Worm (Caenorhabditis elegans) whole organism, early embryonic: ENCODE measurements around the gene hpr-9.

Experiments
- B0310.2 ChIP-seq: sonication (generic microtip); optimal IDR thresholded peaks from 2 replicates; lab custom pipeline; 2016; ENCODE audit warnings: mild to moderate bottlenecking, missing genetic modification characterization, missing compliant biosample characterization
- F13C5.2 ChIP-seq: sonication (generic microtip); optimal IDR thresholded peaks from 2 replicates; lab custom pipeline; 2017; ENCODE audit warnings: mild to moderate bottlenecking, missing genetic modification characterization, inconsistent platforms, missing compliant biosample characterization
- aly-1 ChIP-seq: sonication (generic microtip); optimal IDR thresholded peaks from 2 replicates; lab custom pipeline; 2016; ENCODE audit warnings: missing genetic modification characterization, missing compliant biosample characterization
- ama-1 ChIP-seq: fragments of 150-350 bp; optimal IDR thresholded peaks from 2 replicates; lab custom pipeline; 2014
- ceh-13 ChIP-seq: fragments of 200-800 bp; sonication (Bioruptor generic); optimal IDR thresholded peaks from 2 replicates; lab custom pipeline; 2018; ENCODE audit warnings: mild to moderate bottlenecking, missing genetic modification characterization, missing compliant biosample characterization
- ceh-36 ChIP-seq: sonication (generic microtip); optimal IDR thresholded peaks from 2 replicates; lab custom pipeline; 2016; ENCODE audit warnings: missing genetic modification characterization, inconsistent platforms, missing compliant biosample characterization
- ets-7 ChIP-seq: sonication (generic microtip); optimal IDR thresholded peaks from 2 replicates; lab custom pipeline; 2016; ENCODE audit warnings: missing genotype, missing genetic modification characterization, missing compliant biosample characterization
- flt-1 ChIP-seq: fragments of 200-800 bp; sonication (Bioruptor generic); IDR thresholded peaks from 2 replicates; pipeline ENCODE4 v1.3.6; 2022; ENCODE audit warnings: missing genetic modification characterization, missing compliant biosample characterization
- hmbx-1 ChIP-seq: sonication (generic microtip); optimal IDR thresholded peaks from 2 replicates; lab custom pipeline; 2016; ENCODE audit warnings: mild to moderate bottlenecking, missing genetic modification characterization, missing compliant biosample characterization
- hmg-4 ChIP-seq: fragments of 200-800 bp; sonication (Bioruptor generic); optimal IDR thresholded peaks from 2 replicates; lab custom pipeline; 2018; ENCODE audit warnings: mild to moderate bottlenecking, missing genetic modification characterization, missing compliant biosample characterization
- hnd-1 ChIP-seq: sonication (generic microtip); optimal IDR thresholded peaks from 2 replicates; lab custom pipeline; 2016; ENCODE audit warnings: missing genetic modification characterization, missing compliant biosample characterization
- pes-1 ChIP-seq: fragments of 200-800 bp; sonication (Bioruptor generic); IDR thresholded peaks from 2 replicates; pipeline ENCODE4 v1.3.6; 2022; ENCODE audit warnings: missing genetic modification reagents, missing genetic modification characterization, missing compliant biosample characterization
- scrt-1 ChIP-seq: fragments of 200-800 bp; sonication (Bioruptor generic); IDR thresholded peaks from 2 replicates; pipeline ENCODE4 v1.3.6; 2022; ENCODE audit warnings: missing genetic modification characterization, missing compliant biosample characterization
- sea-1 ChIP-seq: fragments of 200-800 bp; sonication (Bioruptor generic); conservative IDR thresholded peaks from 2 replicates; pipeline ENCODE4 v1.3.6; 2022; ENCODE audit warnings: missing genetic modification characterization, missing compliant biosample characterization
- tbx-11 ChIP-seq: fragments of 200-800 bp; sonication (Bioruptor generic); IDR thresholded peaks from 2 replicates; pipeline ENCODE4 v1.3.6; 2022; ENCODE audit warnings: missing genetic modification characterization, missing compliant biosample characterization
- tbx-37 ChIP-seq: fragments of 200-800 bp; sonication (Bioruptor generic); conservative IDR thresholded peaks from 2 replicates; pipeline ENCODE4 v1.3.6; 2022; ENCODE audit warnings: missing genetic modification reagents, missing genetic modification characterization, missing compliant biosample characterization
- tra-4 ChIP-seq: sonication (generic microtip); optimal IDR thresholded peaks from 2 replicates; lab custom pipeline; 2017; ENCODE audit warnings: missing genetic modification characterization, missing compliant biosample characterization

The hpr-9 gene

ce11 chrIII:10621208-10621607 lies at the start of gene hpr-9, which contains the start of gene lron-10:
hpr-9 (plus strand) TSS chrIII:10621551.
lron-10 (minus strand) TSS chrIII:10621369.
- TF ChIP-seq pes-1 (0 out of 2 replicates have a peak, but pooled peaks have one; percentile 56), ceh-13 (no peak), tbx-37 (GFP tag; lab: Robert Waterston, UW) (peak; percentile 51; the same call in 1 of the 2 replicates)

ce11 chrIII:10575320-10575719 lies 46.0 kb upstream of the hpr-9 start, which contains the start of gene Y45F3A.4:
Y45F3A.4 (minus strand) TSS chrIII:10575420.
- TF ChIP-seq ama-1 (lab: Kevin White, UChicago) (no peak), ceh-36 (tag; lab: Kevin White, UChicago) (no peak), hnd-1 (tag; lab: Kevin White, UChicago) (no peak), flt-1 (GFP tag; lab: Robert Waterston, UW) (no peak), aly-1 (tag; lab: Kevin White, UChicago) (no peak), ceh-13 (no peak), tra-4 (no peak), ets-7 (tag; lab: Kevin White, UChicago) (no peak), tbx-11 (GFP tag; lab: Robert Waterston, UW) (no peak), pes-1 (no peak), hmg-4 (GFP tag; lab: Kevin White, UChicago) (no peak), tbx-37 (GFP tag; lab: Robert Waterston, UW) (no peak), scrt-1 (no peak), sea-1 (GFP tag; lab: Robert Waterston, UW) (no peak), hmbx-1 (tag; lab: Kevin White, UChicago) (no peak), B0310.2 (tag; lab: Kevin White, UChicago) (no peak)

- TF ChIP-seq ceh-36 (tag; lab: Kevin White, UChicago) = no peak
- no peak for TF ChIP-seq tbx-11 (GFP tag; lab: Robert Waterston, UW)
- no peak for TF ChIP-seq B0310.2 (tag; lab: Kevin White, UChicago)
- TF ChIP-seq aly-1 (tag; lab: Kevin White, UChicago) = no peak
- TF ChIP-seq ceh-13 = no peak
- TF ChIP-seq hmbx-1 (tag; lab: Kevin White, UChicago) = no peak
- TF ChIP-seq tra-4 = no peak
- no peak for TF ChIP-seq ama-1 (lab: Kevin White, UChicago)
- no peak for TF ChIP-seq hnd-1 (tag; lab: Kevin White, UChicago)
- no peak for TF ChIP-seq sea-1 (GFP tag; lab: Robert Waterston, UW)
- no peak for TF ChIP-seq ets-7 (tag; lab: Kevin White, UChicago)
- TF ChIP-seq pes-1 = no peak
- TF ChIP-seq tbx-37 (GFP tag; lab: Robert Waterston, UW) = no peak
- no peak for TF ChIP-seq scrt-1
- no peak for TF ChIP-seq F13C5.2 (tag; lab: Kevin White, UChicago)
- no peak for TF ChIP-seq hmg-4 (GFP tag; lab: Kevin White, UChicago)
- TF ChIP-seq flt-1 (GFP tag; lab: Robert Waterston, UW) = no peak
These were observed 43.6 kb upstream of the hpr-9 start for ce11 chrIII:10577782-10578181.

- TF ChIP-seq F13C5.2 (tag; lab: Kevin White, UChicago) (no peak), B0310.2 (tag; lab: Kevin White, UChicago) (no peak), ets-7 (tag; lab: Kevin White, UChicago) (no peak), ceh-13 (no peak), aly-1 (tag; lab: Kevin White, UChicago) (no peak), tra-4 (no peak), scrt-1 (no peak), tbx-37 (GFP tag; lab: Robert Waterston, UW) (no peak), flt-1 (GFP tag; lab: Robert Waterston, UW) (no peak), ama-1 (lab: Kevin White, UChicago) (no peak), tbx-11 (GFP tag; lab: Robert Waterston, UW) (no peak), hnd-1 (tag; lab: Kevin White, UChicago) (no peak), ceh-36 (tag; lab: Kevin White, UChicago) (no peak), sea-1 (GFP tag; lab: Robert Waterston, UW) (no peak), pes-1 (no peak)
These were observed 42.5 kb upstream of the hpr-9 start for ce11 chrIII:10578873-10579272.

ce11 chrIII:10580206-10580605 lies 41.1 kb upstream of the hpr-9 start:
- TF ChIP-seq tra-4 (no peak), B0310.2 (tag; lab: Kevin White, UChicago) (no peak), F13C5.2 (tag; lab: Kevin White, UChicago) (no peak), tbx-11 (GFP tag; lab: Robert Waterston, UW) (no peak), sea-1 (GFP tag; lab: Robert Waterston, UW) (no peak), hmg-4 (GFP tag; lab: Kevin White, UChicago) (no peak)

ce11 chrIII:10583483-10583882 lies 37.9 kb upstream of the hpr-9 start:
- TF ChIP-seq tbx-37 (GFP tag; lab: Robert Waterston, UW) = 0 out of 2 replicates have a peak, but pooled peaks have one; percentile 12
- TF ChIP-seq tra-4 = no peak

- TF ChIP-seq aly-1 (tag; lab: Kevin White, UChicago) (no peak), scrt-1 (no peak), hnd-1 (tag; lab: Kevin White, UChicago) (no peak), ama-1 (lab: Kevin White, UChicago) (no peak), tra-4 (no peak), ceh-13 (no peak), F13C5.2 (tag; lab: Kevin White, UChicago) (no peak), flt-1 (GFP tag; lab: Robert Waterston, UW) (no peak), hmbx-1 (tag; lab: Kevin White, UChicago) (no peak), tbx-37 (GFP tag; lab: Robert Waterston, UW) (no peak), ceh-36 (tag; lab: Kevin White, UChicago) (no peak), pes-1 (no peak), hmg-4 (GFP tag; lab: Kevin White, UChicago) (no peak), sea-1 (GFP tag; lab: Robert Waterston, UW) (no peak), tbx-11 (GFP tag; lab: Robert Waterston, UW) (no peak), ets-7 (tag; lab: Kevin White, UChicago) (no peak), B0310.2 (tag; lab: Kevin White, UChicago) (no peak)
These were observed 35.1 kb upstream of the hpr-9 start, which contains the start of gene Y45F3A.5 for ce11 chrIII:10586243-10586642. Y45F3A.5 (minus strand) TSS chrIII:10586343.
